Worm (Caenorhabditis elegans) whole organism, young adult: ENCODE measurements around the gene F56D6.23.

Source experiments
- F52B5.7 ChIP-seq: sonication (generic microtip); optimal IDR thresholded peaks from 2 replicates; lab custom pipeline; 2016; ENCODE audit warnings: mild to moderate bottlenecking, missing genetic modification characterization, missing compliant biosample characterization
- ama-1 ChIP-seq, 3 experiments: fragments of 150-350 bp in 1 of 3; sonication (generic microtip) in 2 of 3; optimal IDR thresholded peaks; 2 replicates each; lab custom pipeline; 2014 to 2018; ENCODE audit warnings: missing biosample characterization in 2 of 3, missing genetic modification characterization in 2 of 3, missing genetic modification reagents in 2 of 3
- ceh-100 ChIP-seq: fragments of 200-800 bp; sonication (Bioruptor generic); IDR thresholded peaks from 2 replicates; pipeline ENCODE4 v1.3.6; 2022; ENCODE audit warnings: missing genetic modification reagents, missing genetic modification characterization, missing compliant biosample characterization
- hsf-1 ChIP-seq: fragments of 200-800 bp; sonication (Bioruptor generic); IDR thresholded peaks from 2 replicates; pipeline ENCODE4 v1.3.6; 2022; ENCODE audit warnings: missing genetic modification reagents, missing genetic modification characterization, missing compliant biosample characterization
- nfya-2 ChIP-seq: fragments of 200-800 bp; sonication (Bioruptor generic); IDR thresholded peaks from 2 replicates; pipeline ENCODE4 v1.3.6; 2022; ENCODE audit warnings: missing genetic modification reagents, missing genetic modification characterization, missing compliant biosample characterization

DNA sequence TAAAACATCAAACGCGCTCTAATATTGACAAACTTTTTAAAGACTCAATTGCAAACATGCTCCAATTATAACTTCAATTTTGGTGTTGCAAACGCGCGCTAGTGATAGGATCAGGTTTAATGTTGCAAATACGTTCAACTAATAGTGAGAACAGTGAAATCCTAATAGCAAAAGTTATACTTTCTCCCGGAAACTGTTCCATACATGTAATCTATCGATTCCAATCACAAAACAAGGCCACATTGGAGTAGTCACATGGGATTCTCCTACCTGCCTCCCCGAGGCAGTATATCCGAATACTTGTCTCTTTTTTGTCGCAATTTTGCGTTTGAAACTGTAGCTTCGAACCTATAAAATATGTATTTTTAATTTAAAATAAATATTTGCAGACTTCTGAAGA, 48.4 kb upstream of the F56D6.23 start:
- no peak for TF ChIP-seq nfya-2 (GFP tag; lab: Robert Waterston, UW)
- no peak for TF ChIP-seq ceh-100 (GFP tag; lab: Robert Waterston, UW)
- TF ChIP-seq F52B5.7 (tag; lab: Kevin White, UChicago): no peak
- no peak for TF ChIP-seq ama-1 (optimal IDR thresholded peaks at IDR 0.05; lab: Kevin White, UChicago)
- no peak for TF ChIP-seq ama-1 (GFP tag; optimal IDR thresholded peaks at IDR 0.05; lab: Kevin White, UChicago)
- no peak for TF ChIP-seq hsf-1
